Fruit fly (Drosophila melanogaster): Measurements from ENCODE around the gene CG43798.

CG43798 gene

DNA sequence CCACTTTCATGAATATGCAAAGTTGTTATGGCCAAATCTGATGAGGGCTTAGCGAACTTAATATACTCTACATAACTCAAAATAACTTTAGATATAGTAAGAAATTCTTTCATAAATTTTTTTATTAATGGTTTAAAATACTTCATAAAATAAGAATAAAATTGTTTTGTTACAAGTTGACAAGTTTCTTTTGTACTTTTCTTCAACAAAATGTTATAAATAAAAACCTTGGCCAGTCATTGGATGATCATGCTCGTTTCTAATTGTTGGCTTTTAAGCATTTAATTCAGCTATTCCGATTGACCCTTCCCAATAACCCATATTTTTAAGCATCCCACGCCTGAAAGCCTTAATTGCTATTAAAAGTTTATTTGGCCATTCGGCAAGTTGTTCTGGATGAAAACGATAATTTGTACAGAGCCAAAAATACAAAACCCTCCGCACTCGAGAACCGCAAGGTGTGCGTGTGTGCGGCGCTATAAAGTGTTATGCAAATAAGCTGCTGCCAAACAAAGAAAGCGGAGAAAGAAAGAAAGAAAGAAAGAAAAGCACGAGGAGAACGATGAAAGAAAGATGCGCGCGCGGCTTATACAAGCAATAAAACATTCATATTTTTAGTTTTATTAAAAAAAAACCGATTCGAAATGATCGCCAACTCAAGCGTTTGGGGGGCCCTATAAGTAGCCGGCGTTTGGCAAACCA is 4.1 kb downstream of the CG43798 start, which contains the start of gene CG3355:
TSS of gene CG3355 (plus strand) at position 652 of the 702 bp plus-strand sequence.
- peak; percentile 26 for TF ChIP-seq Snoo (tag; optimal IDR thresholded peaks at IDR 0.05)
- TF ChIP-seq Pif1A (GFP tag; optimal IDR thresholded peaks at IDR 0.05), result no peak

DNA sequence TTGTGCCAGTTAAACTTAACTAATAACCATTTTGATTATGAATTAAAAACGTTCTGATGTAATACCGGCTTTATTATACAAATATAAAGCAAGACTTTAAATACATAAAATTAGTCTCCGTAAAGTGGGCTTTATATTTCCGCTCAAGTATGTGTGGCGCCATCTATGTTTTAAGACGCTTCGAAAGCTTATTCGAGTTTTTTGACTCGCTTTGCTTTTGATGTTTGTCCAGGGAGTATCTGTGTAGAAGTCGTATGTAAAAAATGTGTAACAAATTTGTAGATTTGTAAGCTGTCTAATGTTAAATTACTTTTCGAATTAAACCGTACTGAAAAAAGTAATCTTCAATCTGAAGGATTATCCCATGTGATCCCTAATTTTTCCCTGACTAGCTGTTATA is 14.1 kb downstream of the CG43798 start:
- peak; percentile 14 for TF ChIP-seq D1 (tag; optimal IDR thresholded peaks at IDR 0.05)
- no peak for TF ChIP-seq gl (tag; optimal IDR thresholded peaks at IDR 0.05)

DNA sequence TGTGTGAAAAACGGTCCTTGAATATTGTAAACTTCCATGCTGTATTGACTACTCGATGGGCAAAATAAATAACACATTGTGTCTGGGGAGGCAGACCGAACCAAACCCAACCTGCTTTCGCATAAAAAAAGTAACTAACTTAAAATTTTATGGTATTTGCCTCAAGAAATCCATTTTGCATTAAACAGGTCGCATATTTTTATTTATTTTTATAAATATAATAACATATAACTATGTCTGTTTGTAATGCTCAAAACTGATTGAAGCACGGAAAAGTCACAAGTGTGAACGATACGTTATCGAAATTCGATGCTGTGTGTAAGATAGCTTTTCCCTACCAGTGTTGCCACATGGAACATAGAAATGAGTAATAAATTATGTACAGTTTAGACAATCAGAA is 35.5 kb downstream of the CG43798 start, which contains the start of gene CG11929:
TSS of gene CG11929 (plus strand) at position 301 of the 400 bp plus-strand sequence.
- TF ChIP-seq CG17806 (tag; optimal IDR thresholded peaks at IDR 0.05) (no peak), CG9948 (tag; optimal IDR thresholded peaks at IDR 0.05) (no peak), CG10348 (GFP tag; IDR thresholded peaks at IDR 0.05) (no peak), rn (GFP tag; IDR thresholded peaks at IDR 0.05) (no peak), D1 (tag; optimal IDR thresholded peaks at IDR 0.05) (no peak), fd96Ca (GFP tag; IDR thresholded peaks at IDR 0.05) (no peak), CG13204 (GFP tag; optimal IDR thresholded peaks at IDR 0.05) (no peak), Pif1B (GFP tag; optimal IDR thresholded peaks at IDR 0.05) (no peak), CG34367 (tag; optimal IDR thresholded peaks at IDR 0.05) (no peak), gl (tag; optimal IDR thresholded peaks at IDR 0.05) (no peak), EcR (GFP tag; optimal IDR thresholded peaks at IDR 0.05) (no peak)

DNA sequence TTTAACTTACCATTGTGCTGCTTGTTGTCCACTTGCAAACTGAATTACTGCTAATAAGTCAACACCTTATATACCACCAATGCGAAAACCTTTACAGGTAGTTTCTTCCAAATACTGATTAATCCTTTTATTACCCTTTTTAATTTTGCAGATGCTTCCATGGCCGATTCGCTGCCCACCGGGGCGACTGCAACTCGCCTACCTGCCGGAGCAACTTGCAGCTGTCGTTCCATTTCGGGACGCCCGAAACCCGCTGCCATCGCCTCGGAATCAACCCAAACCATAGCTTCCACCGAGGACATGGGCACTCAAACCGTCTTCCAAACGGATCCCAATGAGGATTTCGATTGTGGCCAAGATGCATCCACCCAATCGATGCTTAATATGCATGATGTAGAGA is 37.5 kb downstream of the CG43798 start, which contains the start of gene Elba1:
TSS of gene Elba1 (minus strand) at position 101 of the 400 bp plus-strand sequence.
- no peak for TF ChIP-seq Snoo (tag; optimal IDR thresholded peaks at IDR 0.05)
- no peak for TF ChIP-seq CG17806 (tag; optimal IDR thresholded peaks at IDR 0.05)
- TF ChIP-seq CG10348 (GFP tag; IDR thresholded peaks at IDR 0.05), result no peak
- no peak for TF ChIP-seq CG12605 (GFP tag; IDR thresholded peaks at IDR 0.05)
- no peak for TF ChIP-seq CG8301 (tag; optimal IDR thresholded peaks at IDR 0.05)
- TF ChIP-seq CG4496 (GFP tag; IDR thresholded peaks at IDR 0.05), result no peak

DNA sequence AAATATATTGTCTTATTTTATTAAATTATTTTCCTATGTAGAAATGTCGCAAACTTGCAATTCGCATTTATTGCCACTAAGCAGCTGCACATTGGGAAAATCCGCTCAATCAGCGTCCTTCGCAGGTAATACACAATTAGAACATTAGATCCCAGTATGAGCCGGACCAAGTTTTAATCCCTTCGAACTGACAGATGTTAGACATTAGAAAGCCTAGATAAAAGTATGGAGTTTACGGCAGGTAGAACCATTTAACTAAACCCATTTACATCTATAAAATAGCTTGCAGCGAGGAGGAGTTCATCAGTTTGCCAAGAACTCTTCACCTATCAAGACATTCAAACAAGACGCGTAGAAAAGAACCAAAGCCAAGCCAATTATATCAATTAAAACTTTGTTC is 40.4 kb downstream of the CG43798 start, which contains the start of gene Elba3:
TSS of gene Elba3 (plus strand) at position 301 of the 400 bp plus-strand sequence.
- TF ChIP-seq CG32121 (GFP tag; IDR thresholded peaks at IDR 0.05) (no peak), fd96Ca (GFP tag; IDR thresholded peaks at IDR 0.05) (no peak), CG14655 (GFP tag; optimal IDR thresholded peaks at IDR 0.05) (no peak), D1 (tag; optimal IDR thresholded peaks at IDR 0.05) (no peak), EcR (GFP tag; optimal IDR thresholded peaks at IDR 0.05) (no peak), Ets98B (GFP tag; IDR thresholded peaks at IDR 0.05) (no peak), Pif1B (GFP tag; optimal IDR thresholded peaks at IDR 0.05) (no peak), CG8159 (tag; optimal IDR thresholded peaks at IDR 0.05) (no peak), CG10348 (GFP tag; IDR thresholded peaks at IDR 0.05) (no peak), CG17806 (tag; optimal IDR thresholded peaks at IDR 0.05) (no peak), Pif1A (GFP tag; optimal IDR thresholded peaks at IDR 0.05) (no peak), CG12605 (GFP tag; IDR thresholded peaks at IDR 0.05) (no peak), CG4496 (GFP tag; IDR thresholded peaks at IDR 0.05) (no peak), Snoo (tag; optimal IDR thresholded peaks at IDR 0.05) (no peak), gl (tag; optimal IDR thresholded peaks at IDR 0.05) (no peak), rn (GFP tag; IDR thresholded peaks at IDR 0.05) (no peak)

DNA sequence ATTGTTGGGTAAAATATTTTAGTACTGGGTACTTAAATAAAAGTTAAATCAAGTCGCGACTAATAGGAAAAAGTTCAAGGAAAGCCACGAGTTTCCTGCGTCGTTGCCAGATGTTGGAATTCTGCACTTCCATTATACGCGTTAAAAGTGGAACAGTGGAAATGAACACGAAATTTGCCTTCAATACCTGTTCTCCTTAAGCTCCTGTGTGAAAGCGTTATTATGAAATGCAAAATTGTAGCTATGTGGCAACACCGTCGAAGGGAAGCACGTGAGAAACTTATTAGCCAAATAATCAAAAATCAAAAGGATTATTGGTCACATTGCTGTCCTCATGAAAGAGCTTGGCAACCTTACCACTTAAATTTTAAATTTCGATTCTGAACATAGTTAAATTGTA is 43.8 kb downstream of the CG43798 start, which contains the start of gene CG3251:
TSS of gene CG3251 (minus strand) at position 101 of the 400 bp plus-strand sequence.
- no peak for TF ChIP-seq fd96Ca (GFP tag; IDR thresholded peaks at IDR 0.05)
- no peak for TF ChIP-seq CG32121 (GFP tag; IDR thresholded peaks at IDR 0.05)
- TF ChIP-seq Pif1A (GFP tag; optimal IDR thresholded peaks at IDR 0.05), result no peak
- no peak for TF ChIP-seq CG17806 (tag; optimal IDR thresholded peaks at IDR 0.05)

DNA sequence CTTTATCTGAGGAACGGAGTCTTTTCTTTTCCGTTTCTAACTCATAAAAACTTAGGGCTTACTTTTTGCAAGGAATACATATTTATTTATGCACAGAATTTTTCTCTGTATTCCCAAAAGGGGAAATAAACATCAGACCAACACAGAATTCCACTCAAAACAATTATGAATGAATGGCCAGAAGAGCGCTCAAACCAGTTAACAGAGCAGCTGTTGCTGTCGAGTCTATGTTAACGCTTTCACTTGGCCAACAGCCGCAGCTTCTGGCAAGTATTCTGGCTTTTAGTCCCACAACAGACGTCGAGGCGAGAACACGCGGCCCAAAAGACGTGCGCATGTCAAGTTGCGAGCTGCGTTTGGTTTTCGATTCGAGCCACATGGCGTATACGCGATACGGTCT is 47.6 kb downstream of the CG43798 start, which contains the start of gene dcma:
TSS of gene dcma (plus strand) at position 301 of the 400 bp plus-strand sequence.
- no peak for TF ChIP-seq Pif1B (GFP tag; optimal IDR thresholded peaks at IDR 0.05)
- TF ChIP-seq EcR (GFP tag; optimal IDR thresholded peaks at IDR 0.05), result no peak
- TF ChIP-seq D1 (tag; optimal IDR thresholded peaks at IDR 0.05), result no peak
- no peak for TF ChIP-seq rn (GFP tag; IDR thresholded peaks at IDR 0.05)
- TF ChIP-seq CG8159 (tag; optimal IDR thresholded peaks at IDR 0.05), result no peak
- no peak for TF ChIP-seq Pif1A (GFP tag; optimal IDR thresholded peaks at IDR 0.05)
